Worm (Caenorhabditis elegans): ENCODE results near the gene cyp-14A1.

The cyp-14A1 gene

DNA sequence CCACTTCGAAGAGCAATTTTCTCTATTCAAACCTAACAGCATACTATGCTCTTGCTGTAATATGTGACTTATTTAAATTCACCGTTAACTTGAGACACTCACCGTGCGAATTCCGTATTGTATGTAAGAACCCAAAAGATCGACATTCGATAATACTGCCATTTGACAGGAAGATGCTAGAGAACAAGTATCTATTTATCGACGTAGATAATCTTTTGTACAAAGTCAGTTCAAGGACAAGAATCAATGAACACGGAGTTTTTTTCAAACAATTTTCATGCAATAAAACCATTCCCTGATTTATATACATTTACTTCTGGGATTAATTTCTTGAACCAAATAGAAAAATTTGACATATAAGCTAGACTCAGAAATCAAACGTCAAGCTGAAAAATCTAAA, 18.9 kb downstream of the cyp-14A1 start, which contains the start of gene K08H2.7:
Gene K08H2.7, minus strand, starts transcription at position 173 of the 400 bp plus-strand sequence.
- no peak for TF ChIP-seq unc-62 (GFP tag; optimal IDR thresholded peaks at IDR 0.05)
- TF ChIP-seq unc-39 (tag; optimal IDR thresholded peaks at IDR 0.05): no peak
- peak; percentile 38 for TF ChIP-seq elt-1 (tag; optimal IDR thresholded peaks at IDR 0.05; ENCODE audit: borderline replicate concordance, insufficient read depth)

DNA sequence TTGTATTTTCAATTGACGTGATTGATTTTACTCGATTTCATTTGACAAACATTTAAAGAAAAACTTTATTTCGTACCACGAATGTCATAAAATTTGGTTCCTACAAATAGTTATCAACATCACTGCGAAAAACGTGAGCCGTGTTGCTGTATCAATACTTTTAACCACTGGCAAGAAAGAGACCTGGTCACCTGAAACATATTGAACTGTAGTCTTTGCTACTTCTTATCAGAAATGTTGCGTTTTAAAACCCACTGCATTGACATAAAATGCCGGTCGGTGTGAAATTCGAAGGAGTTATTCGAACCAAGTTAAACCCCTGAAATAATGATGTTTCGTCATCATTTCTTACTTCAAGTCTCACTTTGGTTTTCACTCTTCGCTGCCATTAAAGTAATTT, 19.5 kb downstream of the cyp-14A1 start:
- no peak for TF ChIP-seq zip-8 (tag; optimal IDR thresholded peaks at IDR 0.05)
- TF ChIP-seq sem-2 (GFP tag; optimal IDR thresholded peaks at IDR 0.05): no peak
- no peak for TF ChIP-seq elt-1 (tag; optimal IDR thresholded peaks at IDR 0.05; ENCODE audit: borderline replicate concordance, insufficient read depth)
- no peak for TF ChIP-seq elt-3 (tag; optimal IDR thresholded peaks at IDR 0.05)
- TF ChIP-seq unc-120 (tag; optimal IDR thresholded peaks at IDR 0.05; ENCODE audit: poor library complexity, severe bottlenecking): no peak
- TF ChIP-seq flh-1 (GFP tag; optimal IDR thresholded peaks at IDR 0.05): no peak
- no peak for TF ChIP-seq unc-62 (GFP tag; optimal IDR thresholded peaks at IDR 0.05)
- no peak for TF ChIP-seq mep-1 (tag; optimal IDR thresholded peaks at IDR 0.05)
- no peak for TF ChIP-seq nhr-76 (tag; optimal IDR thresholded peaks at IDR 0.05)
- no peak for TF ChIP-seq tbx-8 (GFP tag; optimal IDR thresholded peaks at IDR 0.05)
- no peak for TF ChIP-seq snpc-4 (tag; optimal IDR thresholded peaks at IDR 0.05)

ce11 chrX:13246668-13247358, 20.3 kb downstream of the cyp-14A1 start:
- TF ChIP-seq tbx-8 (GFP tag; optimal IDR thresholded peaks at IDR 0.05) (no peak), ces-1 (GFP tag; optimal IDR thresholded peaks at IDR 0.05) (peak; percentile 99)

DNA sequence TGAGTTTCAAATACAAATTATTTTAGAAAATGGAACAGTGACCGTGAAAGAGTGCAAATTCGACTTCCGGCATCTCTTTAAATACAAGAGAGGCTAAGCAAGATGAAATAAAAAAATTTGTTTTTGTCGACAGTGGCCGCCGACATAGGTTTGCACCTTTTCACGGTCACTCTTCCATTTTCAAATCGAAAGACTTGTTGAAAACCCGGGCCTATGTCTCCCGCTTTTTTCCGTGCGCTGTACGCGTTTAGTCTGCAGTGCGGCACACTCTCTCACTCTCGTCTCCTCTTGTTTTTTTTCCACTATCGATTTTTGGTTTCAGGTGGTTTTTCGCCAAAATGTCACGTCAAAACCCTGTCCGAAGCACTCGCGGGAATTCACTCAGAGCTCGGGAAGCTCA, 22.1 kb downstream of the cyp-14A1 start, which contains the start of gene hpl-1:
Gene hpl-1, plus strand, starts transcription at position 301 of the 400 bp plus-strand sequence.
- TF ChIP-seq mep-1 (tag; optimal IDR thresholded peaks at IDR 0.05): no peak
- no peak for TF ChIP-seq ham-2 (GFP tag; optimal IDR thresholded peaks at IDR 0.05)
- TF ChIP-seq sem-2 (GFP tag; optimal IDR thresholded peaks at IDR 0.05): no peak
- no peak for TF ChIP-seq unc-120 (tag; optimal IDR thresholded peaks at IDR 0.05; ENCODE audit: poor library complexity, severe bottlenecking)
- TF ChIP-seq drap-1 (GFP tag; optimal IDR thresholded peaks at IDR 0.05): no peak
- TF ChIP-seq lin-13 (tag; optimal IDR thresholded peaks at IDR 0.05): no peak
- TF ChIP-seq nhr-28 (tag; optimal IDR thresholded peaks at IDR 0.05): no peak
- TF ChIP-seq ces-1 (GFP tag; optimal IDR thresholded peaks at IDR 0.05): no peak
- TF ChIP-seq tbx-8 (GFP tag; optimal IDR thresholded peaks at IDR 0.05): no peak
- no peak for TF ChIP-seq elt-1 (tag; optimal IDR thresholded peaks at IDR 0.05; ENCODE audit: borderline replicate concordance, insufficient read depth)
- no peak for TF ChIP-seq mab-5 (tag; optimal IDR thresholded peaks at IDR 0.05)
- no peak for TF ChIP-seq lin-32 (GFP tag; optimal IDR thresholded peaks at IDR 0.05)
- TF ChIP-seq unc-62 (GFP tag; optimal IDR thresholded peaks at IDR 0.05): no peak
- TF ChIP-seq nhr-76 (tag; optimal IDR thresholded peaks at IDR 0.05): no peak
- no peak for TF ChIP-seq pha-4 (tag; optimal IDR thresholded peaks at IDR 0.05)
- TF ChIP-seq snpc-4 (tag; optimal IDR thresholded peaks at IDR 0.05): no peak
- no peak for TF ChIP-seq blmp-1 (tag; optimal IDR thresholded peaks at IDR 0.05)

DNA sequence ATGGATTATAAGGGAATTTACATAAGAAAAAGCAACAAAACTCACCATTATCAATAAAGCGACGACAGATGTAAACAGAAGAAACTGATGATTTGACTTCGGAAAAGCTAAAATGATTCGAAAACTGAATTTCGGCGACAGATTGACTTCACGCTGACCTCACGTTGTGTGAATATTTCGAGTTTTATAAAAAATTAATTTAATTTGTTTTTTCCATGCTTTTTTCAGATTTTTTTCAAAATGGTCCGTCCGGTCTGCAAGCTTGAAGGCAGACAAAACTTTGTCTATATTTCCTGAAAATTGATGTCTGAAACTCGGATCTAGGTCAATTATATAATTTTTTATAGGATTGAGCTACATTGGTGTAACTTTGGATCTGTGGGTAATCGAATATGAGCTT, 24.9 kb downstream of the cyp-14A1 start, which contains the start of gene K08H2.5:
Gene K08H2.5, minus strand, starts transcription at position 101 of the 400 bp plus-strand sequence.
- TF ChIP-seq cnd-1 (tag; optimal IDR thresholded peaks at IDR 0.05) (no peak), lin-13 (tag; optimal IDR thresholded peaks at IDR 0.05) (no peak), nhr-237 (tag; optimal IDR thresholded peaks at IDR 0.05) (no peak), lsy-2 (tag; optimal IDR thresholded peaks at IDR 0.05) (no peak), zip-8 (tag; optimal IDR thresholded peaks at IDR 0.05) (no peak), nhr-76 (tag; optimal IDR thresholded peaks at IDR 0.05) (no peak), nhr-12 (tag; optimal IDR thresholded peaks at IDR 0.05) (no peak), elt-1 (tag; optimal IDR thresholded peaks at IDR 0.05; ENCODE audit: borderline replicate concordance, insufficient read depth) (no peak), mab-5 (tag; optimal IDR thresholded peaks at IDR 0.05) (no peak), ceh-43 (GFP tag; optimal IDR thresholded peaks at IDR 0.05) (no peak), mep-1 (tag; optimal IDR thresholded peaks at IDR 0.05) (no peak), ces-1 (GFP tag; optimal IDR thresholded peaks at IDR 0.05) (no peak)

ce11 chrX:13238197-13238596, 29.0 kb downstream of the cyp-14A1 start, which contains the start of gene K08H2.4:
K08H2.4 (plus strand) TSS chrX:13238497.
- TF ChIP-seq ceh-39 (tag; optimal IDR thresholded peaks at IDR 0.05) (peak; percentile 21), hlh-1 (tag; optimal IDR thresholded peaks at IDR 0.05) (peak; percentile 33), sptf-1 (tag; optimal IDR thresholded peaks at IDR 0.05) (no peak)

Data from whole organism, mixed stage, embryonic.